Fruit fly (Drosophila melanogaster): ENCODE data around the gene Nepl9.

Nepl9 gene

dm6 chr2L:16817421-16818101 is 19.5 kb downstream of the Nepl9 start:
- TF ChIP-seq ey (GFP tag; optimal IDR thresholded peaks at IDR 0.05) (peak; percentile 56), Mio (GFP tag; optimal IDR thresholded peaks at IDR 0.05) (no peak), jim (GFP tag; optimal IDR thresholded peaks at IDR 0.05) (no peak), foxo (GFP tag; optimal IDR thresholded peaks at IDR 0.05) (peak in 1 of 2 experiments; percentile 69), rgr (GFP tag; optimal IDR thresholded peaks at IDR 0.05) (peak; percentile 56), lola (GFP tag; optimal IDR thresholded peaks at IDR 0.05) (no peak), tai (GFP tag; optimal IDR thresholded peaks at IDR 0.05) (no peak), N (GFP tag; optimal IDR thresholded peaks at IDR 0.05) (no peak), Sp1 (GFP tag; optimal IDR thresholded peaks at IDR 0.05) (no peak), CrebA (GFP tag; optimal IDR thresholded peaks at IDR 0.05; ENCODE audit: borderline replicate concordance) (no peak), h (GFP tag; optimal IDR thresholded peaks at IDR 0.05) (peak; percentile 48), CG32264 (GFP tag; optimal IDR thresholded peaks at IDR 0.05) (no peak), psq (GFP tag; optimal IDR thresholded peaks at IDR 0.05) (no peak), usp (GFP tag; optimal IDR thresholded peaks at IDR 0.05) (no peak), Hnf4 (GFP tag; optimal IDR thresholded peaks at IDR 0.05) (no peak), fru (GFP tag; optimal IDR thresholded peaks at IDR 0.05) (peak; percentile 55), GATAd (GFP tag; optimal IDR thresholded peaks at IDR 0.05) (no peak), HLH106 (tag; optimal IDR thresholded peaks at IDR 0.05) (peak; percentile 11), brk (GFP tag; optimal IDR thresholded peaks at IDR 0.05) (no peak), OdsH (GFP tag; optimal IDR thresholded peaks at IDR 0.05) (peak; percentile 33), CG9705 (GFP tag; optimal IDR thresholded peaks at IDR 0.05) (no peak), Hr78 (GFP tag; optimal IDR thresholded peaks at IDR 0.05) (no peak)

- TF ChIP-seq N (GFP tag; optimal IDR thresholded peaks at IDR 0.05): no peak
- TF ChIP-seq CG9705 (GFP tag; optimal IDR thresholded peaks at IDR 0.05): no peak
- no peak for TF ChIP-seq fru (GFP tag; optimal IDR thresholded peaks at IDR 0.05)
- no peak for TF ChIP-seq CG32264 (GFP tag; optimal IDR thresholded peaks at IDR 0.05)
These were observed 20.3 kb downstream of the Nepl9 start for dm6 chr2L:16816750-16817087.

- TF ChIP-seq Dif (GFP tag; optimal IDR thresholded peaks at IDR 0.05; ENCODE audit: partially characterized antibody): no peak
- peak; percentile 41 for TF ChIP-seq psq (GFP tag; optimal IDR thresholded peaks at IDR 0.05)
- TF ChIP-seq Abd-B (GFP tag; optimal IDR thresholded peaks at IDR 0.05): no peak
- peak; percentile 56 for TF ChIP-seq br (GFP tag; optimal IDR thresholded peaks at IDR 0.05)
- peak; percentile 44 for TF ChIP-seq CG32264 (GFP tag; optimal IDR thresholded peaks at IDR 0.05)
- TF ChIP-seq sage (GFP tag; optimal IDR thresholded peaks at IDR 0.05): peak; percentile 54
- no peak for TF ChIP-seq jim (GFP tag; optimal IDR thresholded peaks at IDR 0.05)
- TF ChIP-seq h (GFP tag; optimal IDR thresholded peaks at IDR 0.05): peak; percentile 77
- peak; percentile 54 for TF ChIP-seq HLH106 (tag; optimal IDR thresholded peaks at IDR 0.05)
- TF ChIP-seq Myc (optimal IDR thresholded peaks at IDR 0.05): peak; percentile 96
- TF ChIP-seq Dfd (GFP tag; optimal IDR thresholded peaks at IDR 0.05): no peak
- no peak for TF ChIP-seq Hr78 (GFP tag; optimal IDR thresholded peaks at IDR 0.05)
- TF ChIP-seq tai (GFP tag; optimal IDR thresholded peaks at IDR 0.05): peak; percentile 76
- peak in 1 of 2 experiments; percentile 70 for TF ChIP-seq foxo (GFP tag; optimal IDR thresholded peaks at IDR 0.05)
- peak; percentile 74 for TF ChIP-seq Jra (GFP tag; optimal IDR thresholded peaks at IDR 0.05)
- no peak for TF ChIP-seq dsf (GFP tag; optimal IDR thresholded peaks at IDR 0.05; ENCODE audit: borderline replicate concordance)
- peak; percentile 73 for TF ChIP-seq OdsH (GFP tag; optimal IDR thresholded peaks at IDR 0.05)
- peak; percentile 78 for TF ChIP-seq sv (GFP tag; optimal IDR thresholded peaks at IDR 0.05)
- TF ChIP-seq CrebA (GFP tag; optimal IDR thresholded peaks at IDR 0.05; ENCODE audit: borderline replicate concordance): peak; percentile 53
- TF ChIP-seq Hnf4 (GFP tag; optimal IDR thresholded peaks at IDR 0.05): peak; percentile 69
- no peak for TF ChIP-seq dl (GFP tag; optimal IDR thresholded peaks at IDR 0.05; ENCODE audit: insufficient read depth in 1 of 2, partially characterized antibody in 2 of 2)
- TF ChIP-seq pan (optimal IDR thresholded peaks at IDR 0.05): no peak
- peak; percentile 69 for TF ChIP-seq rgr (GFP tag; optimal IDR thresholded peaks at IDR 0.05)
- TF ChIP-seq Sp1 (GFP tag; optimal IDR thresholded peaks at IDR 0.05): peak; percentile 52
- peak; percentile 22 for TF ChIP-seq GATAd (GFP tag; optimal IDR thresholded peaks at IDR 0.05)
- TF ChIP-seq Hr83 (GFP tag; optimal IDR thresholded peaks at IDR 0.05; ENCODE audit: poor library complexity, severe bottlenecking): peak; percentile 52
- TF ChIP-seq Mio (GFP tag; optimal IDR thresholded peaks at IDR 0.05): no peak
- TF ChIP-seq Vsx2 (GFP tag; optimal IDR thresholded peaks at IDR 0.05; ENCODE audit: partially characterized antibody): no peak
- TF ChIP-seq N (GFP tag; optimal IDR thresholded peaks at IDR 0.05): no peak
- TF ChIP-seq brk (GFP tag; optimal IDR thresholded peaks at IDR 0.05): peak; percentile 77
- TF ChIP-seq Rel (GFP tag; optimal IDR thresholded peaks at IDR 0.05): no peak
- TF ChIP-seq Rel (tag; optimal IDR thresholded peaks at IDR 0.05): no peak
- TF ChIP-seq dmrt93B (GFP tag; optimal IDR thresholded peaks at IDR 0.05): peak; percentile 24
- peak; percentile 69 for TF ChIP-seq ey (GFP tag; optimal IDR thresholded peaks at IDR 0.05)
- peak; percentile 89 for TF ChIP-seq woc (GFP tag; optimal IDR thresholded peaks at IDR 0.05)
- TF ChIP-seq CG9705 (GFP tag; optimal IDR thresholded peaks at IDR 0.05): peak; percentile 14
- peak; percentile 67 for TF ChIP-seq fru (GFP tag; optimal IDR thresholded peaks at IDR 0.05)
- TF ChIP-seq usp (GFP tag; optimal IDR thresholded peaks at IDR 0.05): no peak
- no peak for TF ChIP-seq lola (GFP tag; optimal IDR thresholded peaks at IDR 0.05)
These were observed 20.9 kb downstream of the Nepl9 start, which contains the start of gene mdy for dm6 chr2L:16815989-16816749. mdy (plus strand) TSS chr2L:16816660.

All from whole organism, wandering third instar larva.